Worm (Caenorhabditis elegans) whole organism, L1 larva: ENCODE measurements around the gene T15H9.5.
A peak's percentile ranks its signal among the peaks of the same experiment; 100 is the strongest.

ENCODE experiments used
- blmp-1 ChIP-seq: fragments of 150-350 bp; optimal IDR thresholded peaks from 2 replicates; lab custom pipeline; 2014; ENCODE audit warnings: missing biosample characterization, missing genetic modification characterization
- ceh-82 ChIP-seq, 3 experiments: fragments of 150-350 bp in 1 of 3; sonication (generic microtip) in 2 of 3; optimal IDR thresholded peaks; 2 replicates each; lab custom pipeline; 2014 to 2017; ENCODE audit warnings: missing biosample characterization in 3 of 3, missing genetic modification characterization in 3 of 3
- ceh-88 ChIP-seq: fragments of 200-800 bp; sonication (Bioruptor generic); IDR thresholded peaks from 2 replicates; pipeline ENCODE4 v1.3.6; 2022; ENCODE audit warnings: missing genetic modification characterization, missing compliant biosample characterization
- efl-1 ChIP-seq, 4 experiments: fragments of 150-350 bp; optimal IDR thresholded peaks in 3 of 4; peaks in 1 of 4; 1 replicate in 1 of 4; 2 replicates in 3 of 4; lab custom pipeline; 2014; ENCODE audit warnings: missing biosample characterization in 2 of 4, missing genetic modification characterization in 2 of 4, missing genetic modification reagents in 2 of 4
- grh-1 ChIP-seq: fragments of 200-800 bp; sonication (Bioruptor generic); IDR thresholded peaks from 2 replicates; pipeline ENCODE4 v1.3.6; 2022; ENCODE audit warnings: missing genetic modification reagents, missing genetic modification characterization, missing compliant biosample characterization
- lin-13 ChIP-seq: fragments of 150-350 bp; optimal IDR thresholded peaks from 2 replicates; lab custom pipeline; 2014; ENCODE audit warnings: missing biosample characterization, missing genetic modification reagents, missing genetic modification characterization
- lsy-2 ChIP-seq, 2 experiments: fragments of 150-350 bp; optimal IDR thresholded peaks; 2 replicates each; lab custom pipeline; 2014; ENCODE audit warnings: missing biosample characterization in 2 of 2, missing genetic modification characterization in 2 of 2
- nhr-84 ChIP-seq: sonication (generic microtip); optimal IDR thresholded peaks from 2 replicates; lab custom pipeline; 2017; ENCODE audit warnings: missing biosample characterization, missing genetic modification characterization
- snpc-4 ChIP-seq: fragments of 150-350 bp; optimal IDR thresholded peaks from 2 replicates; lab custom pipeline; 2014; ENCODE audit warnings: missing biosample characterization, missing genetic modification characterization
- sox-4 ChIP-seq: sonication (generic microtip); optimal IDR thresholded peaks from 2 replicates; lab custom pipeline; 2016; ENCODE audit warnings: missing genetic modification characterization, missing compliant biosample characterization
- tlp-1 ChIP-seq: fragments of 150-350 bp; optimal IDR thresholded peaks from 2 replicates; lab custom pipeline; 2014; ENCODE audit warnings: missing biosample characterization, missing genetic modification characterization

DNA sequence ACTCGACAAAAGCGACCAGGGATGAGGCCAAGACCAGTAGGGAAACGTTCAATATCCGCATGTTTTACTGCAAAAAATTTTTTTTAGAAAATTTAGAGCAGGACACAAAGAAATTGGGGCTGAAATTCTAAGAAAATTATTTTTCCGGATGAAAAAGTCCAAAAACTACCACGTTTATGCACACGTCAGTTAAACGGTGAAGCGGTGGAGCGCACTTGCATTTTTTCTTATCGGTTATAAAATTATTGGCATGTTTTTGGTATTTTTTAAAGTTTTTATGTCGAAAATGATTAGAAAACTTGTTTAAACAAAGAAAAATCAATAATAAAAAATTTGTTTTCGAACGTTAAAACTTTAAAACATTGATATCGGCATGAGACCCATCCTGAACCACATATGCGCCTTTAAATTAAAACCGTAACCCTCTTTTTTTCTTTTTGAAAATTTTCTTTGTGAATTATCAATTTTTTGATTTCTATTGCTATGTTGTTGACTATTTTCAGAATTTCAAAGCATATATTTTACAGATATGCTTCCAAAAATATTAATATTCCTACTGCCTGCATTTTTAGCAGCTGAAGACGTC, 13.0 kb upstream of the T15H9.5 start, which contains the start of the genes dnj-20 and ZK1307.8:
- peak; percentile 14 to 46 for TF ChIP-seq lsy-2 (tag; optimal IDR thresholded peaks at IDR 0.05; lab: Kevin White, UChicago)
- no peak for TF ChIP-seq sox-4 (tag; lab: Kevin White, UChicago)
- no peak for TF ChIP-seq tlp-1 (tag; lab: Kevin White, UChicago)
- TF ChIP-seq blmp-1 = peak; percentile 22
- TF ChIP-seq ceh-88 = no peak
- TF ChIP-seq snpc-4 = no peak
- peak in 1 of 2 experiments; percentile 26 for TF ChIP-seq efl-1 (optimal IDR thresholded peaks at IDR 0.05; lab: Kevin White, UChicago)
- peak; percentile 9 to 12 for TF ChIP-seq efl-1 (GFP tag; optimal IDR thresholded peaks at IDR 0.05 in 1 of 2; lab: Kevin White, UChicago)
- TF ChIP-seq ceh-82 (tag; optimal IDR thresholded peaks at IDR 0.05; lab: Kevin White, UChicago) = no peak
- no peak for TF ChIP-seq lin-13 (GFP tag; lab: Kevin White, UChicago)
- no peak for TF ChIP-seq nhr-84 (tag; lab: Kevin White, UChicago)
- TF ChIP-seq grh-1 = no peak
